Worm (Caenorhabditis elegans) whole organism, young adult: Measurements from ENCODE around the gene her-1.

Source experiments
- B0261.1 ChIP-seq: sonication (generic microtip); optimal IDR thresholded peaks from 2 replicates; lab custom pipeline; 2016; ENCODE audit warnings: mild to moderate bottlenecking, missing genetic modification characterization, moderate library complexity, missing compliant biosample characterization
- ceh-27 ChIP-seq: fragments of 200-800 bp; sonication (Bioruptor generic); optimal IDR thresholded peaks from 2 replicates; lab custom pipeline; 2018; ENCODE audit warnings: mild to moderate bottlenecking, missing genetic modification characterization, moderate library complexity, missing compliant biosample characterization
- ets-4 ChIP-seq: fragments of 200-800 bp; sonication (Bioruptor generic); optimal IDR thresholded peaks from 2 replicates; lab custom pipeline; 2018; ENCODE audit warnings: mild to moderate bottlenecking, missing genetic modification characterization, missing compliant biosample characterization
- lir-1 ChIP-seq: fragments of 200-800 bp; sonication (Bioruptor generic); conservative IDR thresholded peaks from 2 replicates; pipeline ENCODE4 v1.3.6; 2022; ENCODE audit warnings: missing genetic modification reagents, missing genetic modification characterization, missing compliant biosample characterization
- ztf-3 ChIP-seq: fragments of 200-800 bp; sonication (Bioruptor generic); optimal IDR thresholded peaks from 2 replicates; lab custom pipeline; 2018; ENCODE audit warnings: mild to moderate bottlenecking, missing genetic modification characterization, missing compliant biosample characterization
- ztf-6 ChIP-seq: fragments of 200-800 bp; sonication (Bioruptor generic); IDR thresholded peaks from 2 replicates; pipeline ENCODE4 v1.3.6; 2022; ENCODE audit warnings: missing genetic modification reagents, missing genetic modification characterization, missing compliant biosample characterization

DNA sequence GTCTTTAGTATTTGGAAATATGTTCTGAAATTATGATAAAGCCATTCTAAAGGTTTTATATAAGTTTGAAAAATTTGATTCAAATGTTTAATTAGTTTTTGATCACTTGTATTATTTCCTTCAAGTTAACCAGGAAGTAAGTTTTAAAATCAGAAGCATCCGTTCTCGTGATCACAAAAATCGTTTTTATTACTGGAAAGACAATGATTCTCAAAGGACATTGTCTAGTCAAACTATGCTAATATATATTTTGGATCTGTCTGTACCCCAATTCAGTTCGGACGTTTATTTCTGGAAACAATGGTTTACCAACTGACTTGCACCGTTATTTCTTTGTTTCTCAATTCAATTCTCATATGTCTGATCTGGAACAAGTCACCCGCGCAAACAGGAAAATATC, 19.6 kb downstream of the her-1 start, which contains the start of gene str-188:
- TF ChIP-seq B0261.1 (tag; lab: Kevin White, UChicago) (no peak), ets-4 (no peak), ztf-6 (GFP tag; lab: Robert Waterston, UW) (no peak), lir-1 (GFP tag; lab: Robert Waterston, UW) (no peak), ceh-27 (GFP tag; lab: Kevin White, UChicago) (no peak), ztf-3 (GFP tag; lab: Kevin White, UChicago) (no peak)
